Fruit fly (Drosophila melanogaster): ENCODE measurements around the gene tctn.
A peak's percentile ranks its signal among the peaks of the same experiment; 100 is the strongest.

Gene tctn

DNA sequence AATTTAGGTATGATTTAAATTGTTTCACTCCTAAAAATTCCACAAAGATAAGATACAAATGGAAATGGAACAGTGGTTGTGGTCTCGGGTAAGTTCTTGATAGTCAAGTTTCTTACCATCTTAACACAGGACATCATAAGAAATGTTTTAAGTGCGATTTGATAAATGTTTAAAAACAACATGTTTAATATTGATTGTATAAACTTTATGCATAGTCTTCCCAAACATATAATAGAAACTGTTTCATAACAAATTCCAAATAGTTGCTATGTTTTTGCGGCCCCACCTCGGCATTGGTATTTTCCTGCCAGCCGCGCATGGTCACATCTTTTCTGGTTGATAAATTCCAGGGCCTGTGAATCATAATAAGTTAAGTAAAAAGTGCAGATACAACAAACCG, 5.6 kb downstream of the tctn start, which contains the start of gene Arpc4 (continued):
- TF ChIP-seq nom (GFP tag; optimal IDR thresholded peaks at IDR 0.05) (no peak), CG14441 (GFP tag; IDR thresholded peaks at IDR 0.05) (no peak), aop (GFP tag; IDR thresholded peaks at IDR 0.05) (no peak), dm (GFP tag; optimal IDR thresholded peaks at IDR 0.05) (peak; percentile 33), NFAT (GFP tag; IDR thresholded peaks at IDR 0.05) (no peak; the same call in 1 of the 2 replicates), ken (GFP tag; IDR thresholded peaks at IDR 0.05) (peak; percentile 85), pho (GFP tag; optimal IDR thresholded peaks at IDR 0.05) (peak; percentile 52), CG13296 (GFP tag; optimal IDR thresholded peaks at IDR 0.05) (no peak), CG10979 (tag; optimal IDR thresholded peaks at IDR 0.05) (peak; percentile 50), fru (optimal IDR thresholded peaks at IDR 0.05) (no peak), CG3726 (GFP tag; IDR thresholded peaks at IDR 0.05) (no peak), jing (GFP tag; optimal IDR thresholded peaks at IDR 0.05) (no peak), ems (GFP tag; optimal IDR thresholded peaks at IDR 0.05) (peak; percentile 3), disco-r (GFP tag; optimal IDR thresholded peaks at IDR 0.05) (no peak), CG12219 (GFP tag; optimal IDR thresholded peaks at IDR 0.05) (no peak), rib (GFP tag; IDR thresholded peaks at IDR 0.05) (no peak), zfh2 (GFP tag; optimal IDR thresholded peaks at IDR 0.05) (peak; percentile 61), E2f2 (GFP tag; IDR thresholded peaks at IDR 0.05) (peak; percentile 71), wor (GFP tag; IDR thresholded peaks at IDR 0.05) (0 out of 2 replicates have a peak, but pooled peaks have one; percentile 21), bigmax (GFP tag; optimal IDR thresholded peaks at IDR 0.05) (no peak), Fer3 (tag; optimal IDR thresholded peaks at IDR 0.05) (peak; percentile 56), sug (tag; optimal IDR thresholded peaks at IDR 0.05) (no peak), CG4282 (GFP tag; optimal IDR thresholded peaks at IDR 0.05) (no peak), CG11093 (GFP tag; IDR thresholded peaks at IDR 0.05) (0 out of 3 replicates have a peak, but pooled peaks have one; percentile 16), CG4730 (GFP tag; IDR thresholded peaks at IDR 0.05) (peak; percentile 49), ap (GFP tag; IDR thresholded peaks at IDR 0.05) (peak; percentile 37), CoRest (tag; optimal IDR thresholded peaks at IDR 0.05) (peak; percentile 55), CG8281 (tag; optimal IDR thresholded peaks at IDR 0.05) (no peak), Kr (GFP tag; optimal IDR thresholded peaks at IDR 0.05) (no peak), prd (optimal IDR thresholded peaks at IDR 0.05) (no peak), prd (GFP tag; IDR thresholded peaks at IDR 0.05) (peak; percentile 67; the same call in 2 of the 3 replicates), ac (GFP tag; optimal IDR thresholded peaks at IDR 0.05) (no peak), ci (GFP tag; IDR thresholded peaks at IDR 0.05) (peak; percentile 78), CG32767 (GFP tag; IDR thresholded peaks at IDR 0.05) (peak; percentile 61; the same call in 1 of the 2 replicates), bowl (GFP tag; IDR thresholded peaks at IDR 0.05) (no peak), CG4820 (GFP tag; optimal IDR thresholded peaks at IDR 0.05) (peak; percentile 22), CG9817 (tag; optimal IDR thresholded peaks at IDR 0.05) (peak; percentile 56), kni (GFP tag; optimal IDR thresholded peaks at IDR 0.05) (no peak), her (GFP tag; optimal IDR thresholded peaks at IDR 0.05) (peak; percentile 22), CG8359 (GFP tag; optimal IDR thresholded peaks at IDR 0.05; ENCODE audit: borderline replicate concordance) (no peak), dimm (GFP tag; IDR thresholded peaks at IDR 0.05) (0 out of 2 replicates have a peak, but pooled peaks have one; percentile 19), fd64A (GFP tag; optimal IDR thresholded peaks at IDR 0.05) (no peak), toy (GFP tag; IDR thresholded peaks at IDR 0.05) (no peak), mld (GFP tag; IDR thresholded peaks at IDR 0.05; ENCODE audit: partially characterized antibody) (no peak), lab (GFP tag; optimal IDR thresholded peaks at IDR 0.05) (peak; percentile 57), Sry-δ (GFP tag; optimal IDR thresholded peaks at IDR 0.05) (peak; percentile 44), CG12155 (GFP tag; optimal IDR thresholded peaks at IDR 0.05) (peak; percentile 45), danr (GFP tag; IDR thresholded peaks at IDR 0.05) (no peak), ERR (GFP tag; optimal IDR thresholded peaks at IDR 0.05) (no peak), CG7839 (tag; optimal IDR thresholded peaks at IDR 0.05) (peak; percentile 57), Lim3 (GFP tag; IDR thresholded peaks at IDR 0.05) (no peak), mirr (GFP tag; optimal IDR thresholded peaks at IDR 0.05) (no peak), btn (GFP tag; optimal IDR thresholded peaks at IDR 0.05) (no peak)

Data from whole organism, embryonic.